Fruit fly (Drosophila melanogaster): Measurements from ENCODE around the gene Prps.
A peak's percentile ranks its signal among the peaks of the same experiment; 100 is the strongest.

Gene Prps

DNA sequence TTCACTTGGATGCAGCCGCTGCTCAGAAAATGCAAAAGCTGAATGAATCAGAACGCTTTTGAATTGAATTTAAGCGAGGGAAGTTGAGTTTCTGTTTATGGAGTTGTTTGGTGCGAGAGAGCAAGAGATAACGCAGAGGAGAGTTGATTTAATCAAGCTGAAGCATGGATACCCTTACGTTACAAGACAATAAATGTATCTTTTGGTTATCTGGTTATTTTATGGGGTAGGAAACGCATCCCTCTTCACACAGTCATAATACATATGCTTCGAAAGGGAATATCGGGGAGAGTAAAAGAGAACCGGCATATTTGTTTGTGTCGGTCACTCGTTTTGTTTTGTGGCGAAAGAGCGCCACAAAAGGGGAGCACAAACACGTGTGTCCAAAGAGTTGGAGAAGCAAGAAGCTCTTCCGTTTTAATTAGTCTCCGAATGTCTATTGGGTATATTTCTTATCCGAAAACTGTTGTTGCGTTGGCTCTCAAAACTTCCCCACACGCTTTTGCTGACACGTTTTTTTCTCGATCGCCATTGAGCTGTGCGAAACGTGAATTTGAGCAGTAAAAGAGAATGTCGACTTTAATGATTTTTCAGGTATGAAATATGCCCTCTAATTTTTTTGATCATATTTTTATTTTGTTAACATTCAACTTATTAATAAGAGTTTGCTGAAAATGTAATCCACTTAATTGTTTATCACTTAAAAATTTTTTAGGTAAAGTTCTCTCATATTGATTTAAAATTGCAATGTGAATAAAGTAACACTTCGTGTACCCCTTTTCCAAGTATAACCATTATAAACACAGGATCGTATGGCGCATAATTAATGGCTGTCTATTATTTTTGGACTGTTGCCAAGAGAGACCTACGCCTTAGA is at the start of gene Prps:
TSS of gene Prps (minus strand) at position 51 of the 877 bp plus-strand sequence.
- no peak for TF ChIP-seq tio (GFP tag; optimal IDR thresholded peaks at IDR 0.05)
- peak in 1 of 2 experiments; percentile 80 for TF ChIP-seq Eip74EF (GFP tag; optimal IDR thresholded peaks at IDR 0.05)
- peak; percentile 67 for TF ChIP-seq Atf-2 (GFP tag; optimal IDR thresholded peaks at IDR 0.05)
- TF ChIP-seq CG30403 (GFP tag; optimal IDR thresholded peaks at IDR 0.05) = peak; percentile 75
- peak; percentile 78 for TF ChIP-seq CG11504 (tag; optimal IDR thresholded peaks at IDR 0.05)
- peak; percentile 74; the same call in 1 of the 2 replicates for TF ChIP-seq CG1024 (GFP tag; IDR thresholded peaks at IDR 0.05)
- TF ChIP-seq nerfin-2 (GFP tag; IDR thresholded peaks at IDR 0.05; ENCODE audit: partially characterized antibody) = no peak
- peak; percentile 42 for TF ChIP-seq salm (tag; optimal IDR thresholded peaks at IDR 0.05)
- no peak for TF ChIP-seq dmrt11E (tag; optimal IDR thresholded peaks at IDR 0.05)
- peak; percentile 78 for TF ChIP-seq CHES-1-like (GFP tag; optimal IDR thresholded peaks at IDR 0.05)
- peak; percentile 62 for TF ChIP-seq Sox102F (GFP tag; optimal IDR thresholded peaks at IDR 0.05)
- peak; percentile 62 for TF ChIP-seq schlank (tag; optimal IDR thresholded peaks at IDR 0.05)
- TF ChIP-seq CG14860 (GFP tag; IDR thresholded peaks at IDR 0.05; ENCODE audit: partially characterized antibody) = no peak
- peak; percentile 78 for TF ChIP-seq Drgx (GFP tag; IDR thresholded peaks at IDR 0.05)
- TF ChIP-seq bbx (GFP tag; IDR thresholded peaks at IDR 0.05; ENCODE audit: partially characterized antibody) = no peak
- TF ChIP-seq sd (tag; optimal IDR thresholded peaks at IDR 0.05) = peak; percentile 53
- peak; percentile 52; the same call in 1 of the 3 replicates for TF ChIP-seq CG2889 (GFP tag; IDR thresholded peaks at IDR 0.05)
- no peak for TF ChIP-seq CG10462 (GFP tag; optimal IDR thresholded peaks at IDR 0.05)
- TF ChIP-seq dpn (GFP tag; optimal IDR thresholded peaks at IDR 0.05) = peak; percentile 78 to 83
- no peak for TF ChIP-seq CG15479 (GFP tag; optimal IDR thresholded peaks at IDR 0.05)
- peak; percentile 50; the same call in 1 of the 2 replicates for TF ChIP-seq ro (GFP tag; IDR thresholded peaks at IDR 0.05)
- TF ChIP-seq ac (GFP tag; optimal IDR thresholded peaks at IDR 0.05) = no peak
- TF ChIP-seq Hr39 (optimal IDR thresholded peaks at IDR 0.05) = no peak
- peak; percentile 64; the same call in 1 of the 2 replicates for TF ChIP-seq al (GFP tag; IDR thresholded peaks at IDR 0.05)
- peak; percentile 94 for TF ChIP-seq Ets65A (GFP tag)
- TF ChIP-seq CG18262 (tag; optimal IDR thresholded peaks at IDR 0.05) = peak; percentile 71
- TF ChIP-seq CG10321 (GFP tag; IDR thresholded peaks at IDR 0.05) = no peak
- TF ChIP-seq dan (GFP tag; IDR thresholded peaks at IDR 0.05) = no peak
- TF ChIP-seq CG8944 (GFP tag; optimal IDR thresholded peaks at IDR 0.05) = peak; percentile 47
- peak; percentile 19; the same call in 1 of the 3 replicates for TF ChIP-seq croc (GFP tag; conservative IDR thresholded peaks at IDR 0.05)
- peak; percentile 81 for TF ChIP-seq CG31365 (tag; optimal IDR thresholded peaks at IDR 0.05)
- TF ChIP-seq Kr (GFP tag; optimal IDR thresholded peaks at IDR 0.05) = no peak
- peak; percentile 67 for TF ChIP-seq NK7.1 (GFP tag; optimal IDR thresholded peaks at IDR 0.05)
- peak; percentile 30; the same call in 1 of the 2 replicates for TF ChIP-seq CG13287 (GFP tag; IDR thresholded peaks at IDR 0.05; ENCODE audit: partially characterized antibody)
- peak; percentile 61; the same call in 1 of the 3 replicates for TF ChIP-seq CG11093 (GFP tag; IDR thresholded peaks at IDR 0.05)
- peak; percentile 75 for TF ChIP-seq CG17385 (GFP tag; optimal IDR thresholded peaks at IDR 0.05)
- TF ChIP-seq CG4707 (GFP tag; optimal IDR thresholded peaks at IDR 0.05) = no peak
- TF ChIP-seq z (GFP tag; IDR thresholded peaks at IDR 0.05) = no peak
- TF ChIP-seq pum (GFP tag; optimal IDR thresholded peaks at IDR 0.05) = peak; percentile 72
- TF ChIP-seq pnt (GFP tag; optimal IDR thresholded peaks at IDR 0.05) = peak; percentile 74
- TF ChIP-seq exex (tag; optimal IDR thresholded peaks at IDR 0.05) = peak; percentile 60
- no peak for TF ChIP-seq CG1832 (GFP tag; optimal IDR thresholded peaks at IDR 0.05)
- TF ChIP-seq cato (GFP tag; optimal IDR thresholded peaks at IDR 0.05; ENCODE audit: borderline replicate concordance) = no peak
- peak; percentile 47 for TF ChIP-seq Hr3 (GFP tag; optimal IDR thresholded peaks at IDR 0.05)
- peak; percentile 53 for TF ChIP-seq pho (GFP tag; optimal IDR thresholded peaks at IDR 0.05)
- peak; percentile 53 for TF ChIP-seq corto (GFP tag; optimal IDR thresholded peaks at IDR 0.05)
- no peak; the same call in 1 of the 2 replicates for TF ChIP-seq CG42726 (GFP tag; IDR thresholded peaks at IDR 0.05; ENCODE audit: partially characterized antibody)
- TF ChIP-seq CrebB (tag; optimal IDR thresholded peaks at IDR 0.05) = peak; percentile 84

Measured in whole organism, embryonic.